Worm (Caenorhabditis elegans) whole organism, L4 larva: ENCODE results near the gene fip-2.

Source experiments
- ama-1 ChIP-seq: fragments of 150-350 bp; optimal IDR thresholded peaks from 2 replicates; lab custom pipeline; 2014; ENCODE audit warnings: inconsistent platforms, mixed read lengths
- dve-1 ChIP-seq: sonication (generic microtip); optimal IDR thresholded peaks from 2 replicates; lab custom pipeline; 2017; ENCODE audit warnings: antibody characterized with exemption, mild to moderate bottlenecking, missing genetic modification characterization, missing compliant biosample characterization; ENCODE audit not compliant: insufficient read depth
- nhr-77 ChIP-seq: fragments of 150-350 bp; optimal IDR thresholded peaks from 2 replicates; lab custom pipeline; 2014; ENCODE audit warnings: missing biosample characterization, missing genetic modification characterization
- pha-4 ChIP-seq, 2 experiments: fragments of 150-350 bp in 1 of 2; fragments of 200-800 bp in 1 of 2; sonication (Bioruptor generic) in 1 of 2; IDR thresholded peaks in 1 of 2; optimal IDR thresholded peaks in 1 of 2; 2 replicates each; pipeline versions ENCODE4 v1.3.6 to Lab custom; 2014 to 2022; ENCODE audit warnings: missing genetic modification characterization in 2 of 2, missing genetic modification reagents in 2 of 2, missing biosample characterization in 1 of 2, missing compliant biosample characterization in 1 of 2
- sdz-12 ChIP-seq: fragments of 200-800 bp; sonication (Bioruptor generic); optimal IDR thresholded peaks from 2 replicates; lab custom pipeline; 2018; ENCODE audit warnings: mild to moderate bottlenecking, missing genetic modification characterization, missing compliant biosample characterization
- skn-1 ChIP-seq: fragments of 150-350 bp; optimal IDR thresholded peaks from 2 replicates; lab custom pipeline; 2014; ENCODE audit warnings: missing biosample characterization, missing genetic modification characterization
- unc-62 ChIP-seq, 3 experiments: fragments of 150-350 bp in 1 of 3; sonication (generic microtip); optimal IDR thresholded peaks in 2 of 3; peaks in 1 of 3; 1 replicate in 1 of 3; 2 replicates in 2 of 3; lab custom pipeline; 2014 to 2017; ENCODE audit warnings: missing biosample characterization in 3 of 3, missing genetic modification characterization in 3 of 3, missing genetic modification reagents in 3 of 3, missing genotype in 1 of 3
- zag-1 ChIP-seq: fragments of 150-350 bp; optimal IDR thresholded peaks from 2 replicates; lab custom pipeline; 2014; ENCODE audit warnings: missing biosample characterization, missing genetic modification characterization
- zip-2 ChIP-seq: fragments of 150-350 bp; optimal IDR thresholded peaks from 2 replicates; lab custom pipeline; 2014; ENCODE audit warnings: missing biosample characterization, missing genetic modification characterization

DNA sequence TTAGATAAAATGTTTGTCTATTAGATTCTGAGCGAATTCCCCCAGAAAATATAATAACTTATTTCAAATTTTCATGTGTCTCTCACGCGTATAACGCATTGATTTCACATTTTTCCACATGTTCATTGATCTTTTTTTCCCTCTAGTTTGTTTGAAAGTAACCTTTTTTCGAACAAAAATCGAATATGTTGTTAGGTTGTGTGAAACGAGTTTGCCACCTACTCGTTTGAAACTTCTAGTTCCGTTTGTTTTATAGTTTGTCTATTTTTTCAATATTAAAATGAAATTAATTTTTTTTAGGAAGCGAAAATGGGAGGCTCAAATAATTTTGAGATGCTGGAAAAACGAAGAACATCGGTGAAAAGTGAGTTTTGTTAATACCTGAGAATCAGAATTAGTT lies 37.5 kb upstream of the fip-2 start, which contains the start of gene C25E10.5:
- TF ChIP-seq ama-1 (lab: Kevin White, UChicago), result no peak
- TF ChIP-seq pha-4 (GFP tag; IDR thresholded peaks at IDR 0.05; lab: Robert Waterston, UW), result no peak
- TF ChIP-seq pha-4 (tag; optimal IDR thresholded peaks at IDR 0.05; lab: Kevin White, UChicago), result no peak
- no peak for TF ChIP-seq zag-1 (tag; lab: Kevin White, UChicago)
- TF ChIP-seq zip-2 (tag; lab: Kevin White, UChicago), result no peak
- no peak for TF ChIP-seq dve-1
- TF ChIP-seq sdz-12, result no peak
- no peak for TF ChIP-seq skn-1 (tag; lab: Kevin White, UChicago)
- no peak for TF ChIP-seq unc-62 (GFP tag; optimal IDR thresholded peaks at IDR 0.05 in 1 of 2; lab: Kevin White, UChicago)
- no peak for TF ChIP-seq unc-62 (tag; optimal IDR thresholded peaks at IDR 0.05; lab: Kevin White, UChicago)
- no peak for TF ChIP-seq nhr-77 (tag; lab: Kevin White, UChicago)
